Fruit fly (Drosophila melanogaster): ENCODE measurements around the gene sky.

- no peak for TF ChIP-seq Snoo (tag; optimal IDR thresholded peaks at IDR 0.05)
- no peak for TF ChIP-seq CG17806 (tag; optimal IDR thresholded peaks at IDR 0.05)
- peak; percentile 3 for TF ChIP-seq gl (tag; optimal IDR thresholded peaks at IDR 0.05)
- no peak for TF ChIP-seq CG12605 (GFP tag; IDR thresholded peaks at IDR 0.05)
- TF ChIP-seq rn (GFP tag; IDR thresholded peaks at IDR 0.05) = no peak
- peak; percentile 72 for TF ChIP-seq EcR (GFP tag; optimal IDR thresholded peaks at IDR 0.05)
Observed at dm6 chr2L:20965001-20965400, 46.3 kb upstream of the sky start.

All from whole organism, pupa.